Worm (Caenorhabditis elegans) whole organism, L2 larva: ENCODE data around the gene str-145.

Experiments used
- C34F6.9 ChIP-seq: fragments of 150-350 bp; optimal IDR thresholded peaks from 2 replicates; lab custom pipeline; 2014; ENCODE audit warnings: missing biosample characterization, missing genetic modification characterization
- F13H6.1 ChIP-seq: sonication (generic microtip); optimal IDR thresholded peaks from 2 replicates; lab custom pipeline; 2016; ENCODE audit warnings: missing genetic modification characterization, missing compliant biosample characterization
- Y55F3AM.14 ChIP-seq: fragments of 200-800 bp; sonication (Bioruptor generic); optimal IDR thresholded peaks from 2 replicates; lab custom pipeline; 2018; ENCODE audit warnings: mild to moderate bottlenecking, missing genetic modification characterization, missing compliant biosample characterization
- alr-1 ChIP-seq: fragments of 150-350 bp; optimal IDR thresholded peaks from 2 replicates; lab custom pipeline; 2014; ENCODE audit warnings: missing biosample characterization, missing genetic modification characterization
- aly-2 ChIP-seq: fragments of 150-350 bp; optimal IDR thresholded peaks from 2 replicates; lab custom pipeline; 2014; ENCODE audit warnings: missing biosample characterization, missing genetic modification characterization
- ama-1 ChIP-seq: fragments of 150-350 bp; optimal IDR thresholded peaks from 2 replicates; lab custom pipeline; 2018; ENCODE audit warnings: inconsistent platforms
- blmp-1 ChIP-seq: sonication (generic microtip); optimal IDR thresholded peaks from 2 replicates; lab custom pipeline; 2017; ENCODE audit warnings: missing genetic modification characterization, mild to moderate bottlenecking, missing compliant biosample characterization, antibody characterized with exemption, moderate library complexity; ENCODE audit not compliant: insufficient read depth
- crh-2 ChIP-seq: sonication (generic microtip); optimal IDR thresholded peaks from 2 replicates; lab custom pipeline; 2017; ENCODE audit warnings: missing biosample characterization, missing genetic modification characterization
- egl-27 ChIP-seq: sonication (generic microtip); optimal IDR thresholded peaks from 3 replicates; lab custom pipeline; 2017; ENCODE audit warnings: missing biosample characterization, missing genetic modification reagents, missing genetic modification characterization
- fos-1 ChIP-seq: fragments of 150-350 bp; optimal IDR thresholded peaks from 2 replicates; lab custom pipeline; 2014; ENCODE audit warnings: missing biosample characterization, missing genetic modification characterization
- gmeb-1 ChIP-seq: fragments of 150-350 bp; optimal IDR thresholded peaks from 2 replicates; lab custom pipeline; 2014; ENCODE audit warnings: missing biosample characterization, missing genetic modification characterization
- lin-11 ChIP-seq: fragments of 150-350 bp; sonication (generic microtip); optimal IDR thresholded peaks from 2 replicates; lab custom pipeline; 2014; ENCODE audit warnings: missing biosample characterization, missing genetic modification characterization, inconsistent platforms, mixed read lengths
- lin-13 ChIP-seq: fragments of 150-350 bp; optimal IDR thresholded peaks from 2 replicates; lab custom pipeline; 2014; ENCODE audit warnings: missing biosample characterization, missing genetic modification reagents, missing genetic modification characterization
- lin-39 ChIP-seq: fragments of 150-350 bp; optimal IDR thresholded peaks from 2 replicates; lab custom pipeline; 2014; ENCODE audit warnings: missing biosample characterization, missing genetic modification reagents, missing genetic modification characterization
- lsy-2 ChIP-seq, 2 experiments: fragments of 150-350 bp in 1 of 2; sonication (generic microtip) in 1 of 2; optimal IDR thresholded peaks; 2 replicates each; lab custom pipeline; 2014 to 2017; ENCODE audit warnings: missing biosample characterization in 2 of 2, missing genetic modification characterization in 2 of 2
- mab-5 ChIP-seq: fragments of 150-350 bp; optimal IDR thresholded peaks from 2 replicates; lab custom pipeline; 2014; ENCODE audit warnings: missing biosample characterization, missing genetic modification characterization
- mdl-1 ChIP-seq, 2 experiments: fragments of 150-350 bp in 1 of 2; sonication (generic microtip) in 1 of 2; optimal IDR thresholded peaks; 2 replicates each; lab custom pipeline; 2017; ENCODE audit warnings: missing biosample characterization in 2 of 2, missing genetic modification characterization in 2 of 2
- nhr-10 ChIP-seq: sonication (generic microtip); optimal IDR thresholded peaks from 2 replicates; lab custom pipeline; 2017; ENCODE audit warnings: missing biosample characterization, missing genetic modification characterization
- nhr-11 ChIP-seq: fragments of 150-350 bp; optimal IDR thresholded peaks from 2 replicates; lab custom pipeline; 2014; ENCODE audit warnings: missing biosample characterization, missing genetic modification characterization
- nhr-12 ChIP-seq: fragments of 150-350 bp; optimal IDR thresholded peaks from 2 replicates; lab custom pipeline; 2014; ENCODE audit warnings: missing biosample characterization, missing genetic modification characterization
- nhr-129 ChIP-seq: fragments of 150-350 bp; optimal IDR thresholded peaks from 2 replicates; lab custom pipeline; 2014; ENCODE audit warnings: missing biosample characterization, missing genetic modification characterization
- nhr-21 ChIP-seq: fragments of 150-350 bp; optimal IDR thresholded peaks from 2 replicates; lab custom pipeline; 2014; ENCODE audit warnings: missing biosample characterization, missing genetic modification characterization
- nhr-237 ChIP-seq: fragments of 150-350 bp; optimal IDR thresholded peaks from 2 replicates; lab custom pipeline; 2014; ENCODE audit warnings: missing biosample characterization, missing genetic modification characterization
- nhr-25 ChIP-seq: fragments of 150-350 bp; sonication (generic microtip); optimal IDR thresholded peaks from 3 replicates; lab custom pipeline; 2014; ENCODE audit warnings: missing biosample characterization, missing genetic modification characterization
- nhr-77 ChIP-seq: fragments of 150-350 bp; optimal IDR thresholded peaks from 2 replicates; lab custom pipeline; 2014; ENCODE audit warnings: missing biosample characterization, missing genetic modification characterization
- skn-1 ChIP-seq: sonication (generic microtip); optimal IDR thresholded peaks from 2 replicates; lab custom pipeline; 2017; ENCODE audit warnings: missing biosample characterization, missing genetic modification characterization
- sma-9 ChIP-seq, 2 experiments: fragments of 150-350 bp in 1 of 2; sonication (generic microtip) in 1 of 2; optimal IDR thresholded peaks; 2 replicates each; lab custom pipeline; 2014 to 2016; ENCODE audit warnings: missing genetic modification characterization in 2 of 2, mild to moderate bottlenecking in 1 of 2, missing biosample characterization in 1 of 2, missing compliant biosample characterization in 1 of 2, missing genetic modification reagents in 1 of 2, moderate library complexity in 1 of 2
- snpc-4 ChIP-seq: fragments of 150-350 bp; optimal IDR thresholded peaks from 2 replicates; lab custom pipeline; 2014; ENCODE audit warnings: missing biosample characterization, missing genetic modification characterization
- unc-55 ChIP-seq: fragments of 150-350 bp; sonication (generic microtip); optimal IDR thresholded peaks from 3 replicates; lab custom pipeline; 2014; ENCODE audit warnings: missing biosample characterization, missing genetic modification reagents, missing genetic modification characterization
- unc-62 ChIP-seq: fragments of 150-350 bp; optimal IDR thresholded peaks from 2 replicates; lab custom pipeline; 2014; ENCODE audit warnings: missing biosample characterization, missing genetic modification reagents, missing genetic modification characterization
- zag-1 ChIP-seq: fragments of 150-350 bp; optimal IDR thresholded peaks from 2 replicates; lab custom pipeline; 2014; ENCODE audit warnings: missing biosample characterization, missing genetic modification characterization
- ztf-4 ChIP-seq: fragments of 150-350 bp; optimal IDR thresholded peaks from 2 replicates; lab custom pipeline; 2014; ENCODE audit warnings: missing biosample characterization, missing genetic modification characterization

str-145 gene

ce11 chrV:8130812-8131211 is 32.7 kb upstream of the str-145 start:
- TF ChIP-seq nhr-129 (tag; lab: Kevin White, UChicago) (no peak), nhr-237 (tag; lab: Kevin White, UChicago) (no peak), nhr-10 (tag; lab: Kevin White, UChicago) (no peak)

DNA sequence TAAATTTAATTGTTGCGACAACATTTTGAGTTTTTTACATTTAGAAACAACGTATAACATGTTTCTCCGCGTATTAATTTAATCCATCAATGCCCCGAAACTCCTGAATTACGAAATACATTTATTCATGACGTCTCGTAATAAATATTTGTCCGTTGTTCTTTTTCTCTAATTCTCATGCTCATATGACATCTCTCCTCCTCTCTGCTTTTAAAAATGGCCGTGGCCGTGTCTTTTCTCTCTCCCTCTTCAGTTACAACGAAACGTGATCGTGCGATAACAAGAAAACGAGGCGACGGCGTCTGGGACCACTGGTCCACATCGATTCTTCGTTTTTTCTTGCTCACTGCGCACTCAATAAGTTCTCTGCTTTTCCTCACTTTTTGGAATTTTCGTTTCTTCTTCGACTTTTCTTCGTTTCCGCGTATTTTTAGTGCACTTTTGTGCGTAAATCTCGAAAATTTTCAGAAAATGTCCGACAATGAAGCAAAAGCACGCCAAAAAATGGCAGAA is 32.1 kb upstream of the str-145 start, which contains the start of gene snap-1:
Gene snap-1 (plus strand): TSS at position 463 of the 513 bp plus-strand sequence.
- TF ChIP-seq ama-1 (peak; percentile 26), C34F6.9 (tag; lab: Kevin White, UChicago) (peak; percentile 92), nhr-11 (tag; lab: Kevin White, UChicago) (no peak), zag-1 (peak; percentile 76), mdl-1 (tag; optimal IDR thresholded peaks at IDR 0.05; lab: Kevin White, UChicago) (peak in 1 of 2 experiments; percentile 61), aly-2 (tag; lab: Kevin White, UChicago) (peak; percentile 35), unc-62 (GFP tag; lab: Kevin White, UChicago) (no peak), nhr-12 (tag; lab: Kevin White, UChicago) (no peak), nhr-25 (tag; lab: Kevin White, UChicago) (peak; percentile 2), snpc-4 (tag; lab: Kevin White, UChicago) (peak; percentile 47), nhr-77 (tag; lab: Kevin White, UChicago) (no peak), crh-2 (tag; lab: Kevin White, UChicago) (peak; percentile 45), nhr-21 (peak; percentile 16), sma-9 (GFP tag; optimal IDR thresholded peaks at IDR 0.05; lab: Kevin White, UChicago) (peak; percentile 70), sma-9 (tag; optimal IDR thresholded peaks at IDR 0.05; lab: Kevin White, UChicago) (no peak), ztf-4 (peak; percentile 26), fos-1 (peak; percentile 48), unc-55 (GFP tag; lab: Kevin White, UChicago) (peak; percentile 62), gmeb-1 (tag; lab: Kevin White, UChicago) (no peak), mab-5 (peak; percentile 55), egl-27 (tag; lab: Kevin White, UChicago) (peak; percentile 14), lsy-2 (tag; optimal IDR thresholded peaks at IDR 0.05; lab: Kevin White, UChicago) (peak in 1 of 2 experiments; percentile 64), F13H6.1 (tag; lab: Kevin White, UChicago) (peak; percentile 49), blmp-1 (tag; lab: Kevin White, UChicago) (no peak), nhr-129 (tag; lab: Kevin White, UChicago) (peak; percentile 70), Y55F3AM.14 (no peak)

ce11 chrV:8129719-8130118 is 31.6 kb upstream of the str-145 start:
- no peak for TF ChIP-seq skn-1 (tag; lab: Kevin White, UChicago)

ce11 chrV:8129252-8129651 is 31.1 kb upstream of the str-145 start, which contains the start of gene spr-1:
TSS of gene spr-1 (minus strand) at chrV:8129352.
- TF ChIP-seq aly-2 (tag; lab: Kevin White, UChicago), result no peak

DNA sequence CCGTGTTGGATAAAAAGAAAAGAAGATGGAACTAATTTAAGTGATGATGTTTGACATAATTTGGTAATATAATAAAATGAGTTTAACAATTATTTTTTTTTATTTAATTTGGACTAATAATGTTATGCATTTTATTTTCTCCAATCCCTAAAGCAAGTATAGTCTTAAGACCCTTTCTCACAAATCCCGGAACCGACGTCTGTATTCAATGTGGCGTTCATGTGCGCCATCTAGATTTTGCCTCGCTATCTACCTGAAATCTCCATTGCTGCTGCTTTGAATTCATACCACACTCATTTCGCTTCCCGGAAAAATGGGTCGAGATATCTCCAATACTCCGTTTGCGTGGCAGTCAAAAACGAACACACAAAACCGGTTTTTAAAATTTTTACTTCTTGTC is 25.2 kb upstream of the str-145 start, which contains the start of gene D1014.5:
Gene D1014.5 (plus strand): TSS at position 301 of the 400 bp plus-strand sequence.
- no peak for TF ChIP-seq nhr-11 (tag; lab: Kevin White, UChicago)
- no peak for TF ChIP-seq nhr-12 (tag; lab: Kevin White, UChicago)
- TF ChIP-seq nhr-10 (tag; lab: Kevin White, UChicago), result no peak
- TF ChIP-seq blmp-1 (tag; lab: Kevin White, UChicago), result no peak
- no peak for TF ChIP-seq lin-11 (tag; lab: Kevin White, UChicago)
- TF ChIP-seq nhr-21, result no peak
- TF ChIP-seq aly-2 (tag; lab: Kevin White, UChicago), result no peak
- TF ChIP-seq fos-1, result no peak
- TF ChIP-seq alr-1 (tag; lab: Kevin White, UChicago), result no peak
- TF ChIP-seq lin-39 (tag; lab: Kevin White, UChicago), result no peak
- TF ChIP-seq lin-13, result no peak
- TF ChIP-seq, all 48 proteins: peak for 0
